Worm (Caenorhabditis elegans): Measurements from ENCODE around the gene srw-55.
"Not testable (repeated sequence)": the region's sequence is repeated elsewhere in the genome, so short reads cannot be mapped to it uniquely, and the experiment has no call there.

srw-55 gene

ce11 chrV:15913714-15914113 is 26.4 kb downstream of the srw-55 start, which contains the start of gene F35E8.7:
TSS of gene F35E8.7 (plus strand) at chrV:15914014.
- TF ChIP-seq pros-1 (tag; optimal IDR thresholded peaks at IDR 0.05) (no peak), K02D7.2 (tag; optimal IDR thresholded peaks at IDR 0.05) (no peak), fkh-10 (GFP tag; optimal IDR thresholded peaks at IDR 0.05) (no peak), ceh-45 (GFP tag; IDR thresholded peaks at IDR 0.05) (no peak), tbx-2 (tag; optimal IDR thresholded peaks at IDR 0.05) (no peak), nhr-232 (tag; optimal IDR thresholded peaks at IDR 0.05) (no peak), npax-4 (tag; optimal IDR thresholded peaks at IDR 0.05) (no peak), ceh-22 (tag; optimal IDR thresholded peaks at IDR 0.05) (no peak), C08G9.2 (tag; optimal IDR thresholded peaks at IDR 0.05) (no peak), ceh-24 (tag; optimal IDR thresholded peaks at IDR 0.05) (no peak)

ce11 chrV:15912677-15913076 is 27.5 kb downstream of the srw-55 start:
- TF ChIP-seq madf-2 (tag; optimal IDR thresholded peaks at IDR 0.05) (no peak), hlh-13 (GFP tag; optimal IDR thresholded peaks at IDR 0.05) (no peak), gmeb-2 (tag; optimal IDR thresholded peaks at IDR 0.05) (no peak), hlh-6 (tag; optimal IDR thresholded peaks at IDR 0.05) (no peak), ceh-9 (tag; optimal IDR thresholded peaks at IDR 0.05) (no peak)

ce11 chrV:15911848-15912247 is 28.3 kb downstream of the srw-55 start, which contains the start of gene F35E8.6:
TSS of gene F35E8.6 (plus strand) at chrV:15912148.
- no peak for TF ChIP-seq ttx-3 (tag; optimal IDR thresholded peaks at IDR 0.05)
- no peak for TF ChIP-seq gmeb-2 (tag; optimal IDR thresholded peaks at IDR 0.05)
- TF ChIP-seq K09A11.1 (tag; optimal IDR thresholded peaks at IDR 0.05; ENCODE audit: insufficient read depth): no peak
- TF ChIP-seq ceh-34 (tag; optimal IDR thresholded peaks at IDR 0.05): no peak
- no peak for TF ChIP-seq sox-2 (GFP tag; IDR thresholded peaks at IDR 0.05)
- TF ChIP-seq nhr-11 (tag; optimal IDR thresholded peaks at IDR 0.05): no peak
- no peak for TF ChIP-seq fkh-6 (tag; optimal IDR thresholded peaks at IDR 0.05)
- TF ChIP-seq ceh-30 (tag; optimal IDR thresholded peaks at IDR 0.05): no peak
- TF ChIP-seq C38D4.7 (GFP tag; optimal IDR thresholded peaks at IDR 0.05): no peak
- TF ChIP-seq tbx-2 (tag; optimal IDR thresholded peaks at IDR 0.05): no peak
- TF ChIP-seq elt-2 (tag; optimal IDR thresholded peaks at IDR 0.05): no peak
- TF ChIP-seq T23F11.4 (GFP tag; optimal IDR thresholded peaks at IDR 0.05): no peak
- TF ChIP-seq syd-9 (tag; optimal IDR thresholded peaks at IDR 0.05): no peak

ce11 chrV:15905530-15905929 is 34.6 kb downstream of the srw-55 start, which contains the start of the genes F35E8.1 and F35E8.2:
TSS of gene F35E8.1 (minus strand) at chrV:15905630.
TSS of gene F35E8.2 (plus strand) at chrV:15905661.
- TF ChIP-seq lin-11, ceh-24, ceh-18 (tag; optimal IDR thresholded peaks at IDR 0.05): not testable (repeated sequence)

- TF ChIP-seq nhr-11 (tag; optimal IDR thresholded peaks at IDR 0.05) (no peak), gmeb-2 (tag; optimal IDR thresholded peaks at IDR 0.05) (no peak), K09A11.1 (tag; optimal IDR thresholded peaks at IDR 0.05; ENCODE audit: insufficient read depth) (no peak), pha-4 (tag; optimal IDR thresholded peaks at IDR 0.05) (no peak), fax-1 (tag; optimal IDR thresholded peaks at IDR 0.05) (no peak), odd-2 (tag; optimal IDR thresholded peaks at IDR 0.05) (no peak), fkh-10 (GFP tag; optimal IDR thresholded peaks at IDR 0.05) (no peak), ceh-24 (tag; optimal IDR thresholded peaks at IDR 0.05) (no peak), hlh-8 (tag; optimal IDR thresholded peaks at IDR 0.05) (no peak), unc-42 (tag; optimal IDR thresholded peaks at IDR 0.05) (no peak), fkh-6 (tag; optimal IDR thresholded peaks at IDR 0.05) (no peak), madf-2 (tag; optimal IDR thresholded peaks at IDR 0.05) (no peak), lin-11 (tag; optimal IDR thresholded peaks at IDR 0.05) (no peak), hlh-15 (tag; optimal IDR thresholded peaks at IDR 0.05) (no peak), pros-1 (tag; optimal IDR thresholded peaks at IDR 0.05) (no peak), ceh-48 (tag; optimal IDR thresholded peaks at IDR 0.05) (no peak), hlh-30 (tag; optimal IDR thresholded peaks at IDR 0.05; ENCODE audit: insufficient read depth) (no peak)
These were observed 39.6 kb downstream of the srw-55 start for ce11 chrV:15900564-15900963.
